Worm (Caenorhabditis elegans): ENCODE measurements around the gene C50E3.7.

Gene C50E3.7

ce11 chrV:7639787-7640186 lies 41.6 kb upstream of the C50E3.7 start, which contains the start of gene F07C4.10:
TSS of gene F07C4.10 (minus strand) at chrV:7639887.
- no peak for TF ChIP-seq sox-4 (tag; optimal IDR thresholded peaks at IDR 0.05)
- no peak for TF ChIP-seq grh-1 (GFP tag; IDR thresholded peaks at IDR 0.05)
- no peak for TF ChIP-seq irx-1 (tag; optimal IDR thresholded peaks at IDR 0.05)
- TF ChIP-seq mdl-1 (tag; optimal IDR thresholded peaks at IDR 0.05) = no peak
- TF ChIP-seq ztf-4 (tag; optimal IDR thresholded peaks at IDR 0.05) = no peak
- no peak for TF ChIP-seq tlp-1 (tag; optimal IDR thresholded peaks at IDR 0.05)
- TF ChIP-seq lin-13 (GFP tag; optimal IDR thresholded peaks at IDR 0.05) = no peak
- no peak for TF ChIP-seq C16A3.4 (tag; optimal IDR thresholded peaks at IDR 0.05)
- no peak for TF ChIP-seq C04F5.9 (tag; optimal IDR thresholded peaks at IDR 0.05)
- TF ChIP-seq mep-1 (tag; optimal IDR thresholded peaks at IDR 0.05) = no peak
- no peak for TF ChIP-seq ama-1 (optimal IDR thresholded peaks at IDR 0.05)

ce11 chrV:7639356-7639755 lies 41.2 kb upstream of the C50E3.7 start:
- TF ChIP-seq C16A3.4 (tag; optimal IDR thresholded peaks at IDR 0.05) (no peak), fkh-8 (tag; optimal IDR thresholded peaks at IDR 0.05) (no peak)

ce11 chrV:7637801-7638200 lies 39.6 kb upstream of the C50E3.7 start, which contains the start of gene clec-45:
TSS of gene clec-45 (plus strand) at chrV:7638101.
- TF ChIP-seq hpl-2 (GFP tag; optimal IDR thresholded peaks at IDR 0.05) (no peak), ceh-88 (GFP tag; IDR thresholded peaks at IDR 0.05) (no peak), nhr-12 (tag; optimal IDR thresholded peaks at IDR 0.05) (no peak), zag-1 (tag; optimal IDR thresholded peaks at IDR 0.05) (no peak), ztf-4 (tag; optimal IDR thresholded peaks at IDR 0.05) (no peak), ets-5 (GFP tag; IDR thresholded peaks at IDR 0.05) (no peak), Y116A8C.19 (tag; optimal IDR thresholded peaks at IDR 0.05; ENCODE audit: borderline replicate concordance) (no peak), ceh-8 (GFP tag; optimal IDR thresholded peaks at IDR 0.05) (no peak), mab-9 (GFP tag; IDR thresholded peaks at IDR 0.05) (no peak), C04F5.9 (tag; optimal IDR thresholded peaks at IDR 0.05) (no peak), sup-37 (GFP tag; optimal IDR thresholded peaks at IDR 0.05) (no peak), fkh-4 (tag; optimal IDR thresholded peaks at IDR 0.05; ENCODE audit: borderline replicate concordance) (no peak), pax-3 (tag; optimal IDR thresholded peaks at IDR 0.05) (no peak), unc-130 (tag; optimal IDR thresholded peaks at IDR 0.05) (no peak), nhr-76 (tag; optimal IDR thresholded peaks at IDR 0.05) (no peak)

ce11 chrV:7635469-7635868 lies 37.3 kb upstream of the C50E3.7 start, which contains the start of gene srd-29:
TSS of gene srd-29 (plus strand) at chrV:7635769.
- TF ChIP-seq nhr-47 (tag; optimal IDR thresholded peaks at IDR 0.05) = no peak
- no peak for TF ChIP-seq elt-3 (tag; optimal IDR thresholded peaks at IDR 0.05)
- TF ChIP-seq zag-1 (tag; optimal IDR thresholded peaks at IDR 0.05) = no peak
- no peak for TF ChIP-seq ceh-82 (tag; optimal IDR thresholded peaks at IDR 0.05)
- TF ChIP-seq fkh-8 (tag; optimal IDR thresholded peaks at IDR 0.05) = no peak
- no peak for TF ChIP-seq nhr-71 (tag; optimal IDR thresholded peaks at IDR 0.05)
- TF ChIP-seq nhr-12 (tag; optimal IDR thresholded peaks at IDR 0.05) = no peak
- TF ChIP-seq nhr-77 (tag; optimal IDR thresholded peaks at IDR 0.05) = no peak
- TF ChIP-seq egl-27 (tag; optimal IDR thresholded peaks at IDR 0.05) = no peak
- no peak for TF ChIP-seq tbx-2 (tag; optimal IDR thresholded peaks at IDR 0.05)
- no peak for TF ChIP-seq nhr-85 (tag)
- TF ChIP-seq Y116A8C.19 (tag; optimal IDR thresholded peaks at IDR 0.05; ENCODE audit: borderline replicate concordance) = no peak
- TF ChIP-seq dsc-1 (tag; optimal IDR thresholded peaks at IDR 0.05) = no peak
- TF ChIP-seq C34B4.2 (tag; optimal IDR thresholded peaks at IDR 0.05) = no peak
- TF ChIP-seq aha-1 (tag; optimal IDR thresholded peaks at IDR 0.05) = no peak
- TF ChIP-seq nhr-84 (tag; optimal IDR thresholded peaks at IDR 0.05) = no peak
- no peak for TF ChIP-seq sup-37 (GFP tag; optimal IDR thresholded peaks at IDR 0.05)
